Fruit fly (Drosophila melanogaster): ENCODE results near the gene CG12155.
A peak's percentile ranks its signal among the peaks of the same experiment; 100 is the strongest.

CG12155 gene

dm6 chrX:7705175-7706097 is 23.1 kb upstream of the CG12155 start (continued):
- TF ChIP-seq NfI (GFP tag; optimal IDR thresholded peaks at IDR 0.05) (peak; percentile 94), ATbp (GFP tag; optimal IDR thresholded peaks at IDR 0.05) (peak; percentile 92), CG18599 (GFP tag; optimal IDR thresholded peaks at IDR 0.05) (peak; percentile 97), Rx (GFP tag; IDR thresholded peaks at IDR 0.05) (peak; percentile 46; the same call in 1 of the 2 replicates), crol (GFP tag; IDR thresholded peaks at IDR 0.05) (peak; percentile 44; the same call in 1 of the 2 replicates), CG7839 (tag; optimal IDR thresholded peaks at IDR 0.05) (peak; percentile 97), phol (tag; optimal IDR thresholded peaks at IDR 0.05) (peak; percentile 96), Opbp (GFP tag; IDR thresholded peaks at IDR 0.05; ENCODE audit: partially characterized antibody) (no peak), CG43689 (GFP tag; IDR thresholded peaks at IDR 0.05) (0 out of 2 replicates have a peak, but pooled peaks have one; percentile 17), NC2β (GFP tag; optimal IDR thresholded peaks at IDR 0.05) (peak; percentile 78), CG8290 (GFP tag; optimal IDR thresholded peaks at IDR 0.05) (peak; percentile 90), CG8290 (tag; optimal IDR thresholded peaks at IDR 0.05) (peak; percentile 57 to 85), CG5953 (GFP tag; IDR thresholded peaks at IDR 0.05) (peak; percentile 64; the same call in 1 of the 2 replicates), Nf-YB (GFP tag; optimal IDR thresholded peaks at IDR 0.05) (peak; percentile 85), CG30431 (GFP tag; optimal IDR thresholded peaks at IDR 0.05) (peak; percentile 90), CTCF (GFP tag; optimal IDR thresholded peaks at IDR 0.05) (peak; percentile 49), CG2116 (GFP tag; optimal IDR thresholded peaks at IDR 0.05) (peak; percentile 65), dmrt99B (tag; optimal IDR thresholded peaks at IDR 0.05) (peak; percentile 97), CG7357 (GFP tag; IDR thresholded peaks at IDR 0.05) (peak; percentile 82), Elba2 (GFP tag; optimal IDR thresholded peaks at IDR 0.05) (peak; percentile 8), CG3838 (GFP tag; optimal IDR thresholded peaks at IDR 0.05) (peak; percentile 58), stc (GFP tag; IDR thresholded peaks at IDR 0.05) (peak; percentile 85), mld (GFP tag; IDR thresholded peaks at IDR 0.05; ENCODE audit: partially characterized antibody) (no peak), jigr1 (GFP tag; IDR thresholded peaks at IDR 0.05) (peak; percentile 80), CG3281 (GFP tag; optimal IDR thresholded peaks at IDR 0.05) (peak; percentile 96), fd64A (GFP tag; optimal IDR thresholded peaks at IDR 0.05) (peak; percentile 60), onecut (GFP tag; IDR thresholded peaks at IDR 0.05) (peak; percentile 77), pan (optimal IDR thresholded peaks at IDR 0.05) (no peak), pan (GFP tag; optimal IDR thresholded peaks at IDR 0.05 in 1 of 2, IDR thresholded peaks at IDR 0.05 in 1 of 2) (peak in 1 of 2 experiments; percentile 85), dpn (GFP tag; optimal IDR thresholded peaks at IDR 0.05) (peak; percentile 87 to 93), CG3065 (GFP tag; optimal IDR thresholded peaks at IDR 0.05) (peak; percentile 83), row (GFP tag; IDR thresholded peaks at IDR 0.05) (peak; percentile 88), croc (GFP tag; conservative IDR thresholded peaks at IDR 0.05) (peak; percentile 82), exex (tag; optimal IDR thresholded peaks at IDR 0.05) (peak; percentile 55), Dip3 (GFP tag; optimal IDR thresholded peaks at IDR 0.05) (peak; percentile 84), ab (GFP tag; optimal IDR thresholded peaks at IDR 0.05) (peak; percentile 60), seq (GFP tag; IDR thresholded peaks at IDR 0.05) (peak; percentile 85), zen2 (GFP tag; IDR thresholded peaks at IDR 0.05; ENCODE audit: partially characterized antibody) (no peak), CG4707 (GFP tag; optimal IDR thresholded peaks at IDR 0.05) (peak; percentile 89), CHES-1-like (GFP tag; optimal IDR thresholded peaks at IDR 0.05) (peak; percentile 85), Hr78 (GFP tag; optimal IDR thresholded peaks at IDR 0.05) (peak in 1 of 2 experiments; percentile 82), CG32532 (GFP tag; IDR thresholded peaks at IDR 0.05) (peak; percentile 89), CG2120 (GFP tag; optimal IDR thresholded peaks at IDR 0.05) (peak; percentile 94), Neu2 (GFP tag; optimal IDR thresholded peaks at IDR 0.05; ENCODE audit: borderline replicate concordance) (no peak), H15 (GFP tag; IDR thresholded peaks at IDR 0.05) (peak; percentile 74; the same call in 2 of the 3 replicates), lilli (GFP tag; optimal IDR thresholded peaks at IDR 0.05) (peak; percentile 95), CG33557 (GFP tag; optimal IDR thresholded peaks at IDR 0.05) (peak; percentile 83), CG18764 (GFP tag; optimal IDR thresholded peaks at IDR 0.05) (peak; percentile 86), CG15514 (GFP tag; optimal IDR thresholded peaks at IDR 0.05) (peak; percentile 82)

Data from whole organism, embryonic.